Worm (Caenorhabditis elegans): ENCODE results near the gene M106.2.

The M106.2 gene

DNA sequence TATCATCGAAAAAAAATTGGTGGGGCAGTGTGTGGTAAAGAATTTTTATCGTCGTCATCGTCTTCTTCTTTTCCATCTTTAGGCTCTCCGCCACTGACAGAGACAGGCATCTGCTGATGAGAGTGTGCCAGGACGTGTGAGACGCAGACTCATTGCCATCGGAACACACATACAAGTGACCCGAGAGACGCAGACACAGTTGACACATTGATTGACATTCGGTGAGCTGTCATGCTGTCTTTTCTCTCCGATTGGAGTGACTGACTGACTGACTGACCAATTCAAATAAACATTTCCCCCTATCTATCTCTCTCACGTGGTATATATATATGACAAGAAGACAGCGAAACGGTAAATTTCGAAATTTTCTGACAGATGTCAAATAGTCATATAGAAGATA, 1.3 kb upstream of the M106.2 start (continued):
- TF ChIP-seq aly-2 (tag; optimal IDR thresholded peaks at IDR 0.05) (no peak), mep-1 (tag; optimal IDR thresholded peaks at IDR 0.05) (peak; percentile 80), ceh-20 (GFP tag; IDR thresholded peaks at IDR 0.05) (peak; percentile 96), arid-1 (GFP tag; conservative IDR thresholded peaks at IDR 0.05) (0 out of 2 replicates have a peak, but pooled peaks have one; percentile 25), lin-29 (GFP tag; IDR thresholded peaks at IDR 0.05) (no peak), snpc-4 (tag; optimal IDR thresholded peaks at IDR 0.05) (no peak), lsy-2 (tag; optimal IDR thresholded peaks at IDR 0.05) (peak in 1 of 2 experiments; percentile 81), tag-97 (GFP tag; IDR thresholded peaks at IDR 0.05) (no peak), F26F4.8 (GFP tag; conservative IDR thresholded peaks at IDR 0.05) (no peak), ZK337.2 (GFP tag; IDR thresholded peaks at IDR 0.05) (no peak), unc-62 (GFP tag; optimal IDR thresholded peaks at IDR 0.05 in 1 of 2) (peak; percentile 79 to 100), unc-62 (tag; optimal IDR thresholded peaks at IDR 0.05) (no peak), nhr-41 (GFP tag; IDR thresholded peaks at IDR 0.05) (peak; percentile 81; the same call in 1 of the 2 replicates), fkh-10 (GFP tag; optimal IDR thresholded peaks at IDR 0.05) (no peak), nhr-6 (tag; optimal IDR thresholded peaks at IDR 0.05) (peak; percentile 69), hlh-30 (tag; optimal IDR thresholded peaks at IDR 0.05; ENCODE audit: insufficient read depth) (peak; percentile 94), Y75B8A.6 (GFP tag; IDR thresholded peaks at IDR 0.05) (no peak), D1046.2 (GFP tag; IDR thresholded peaks at IDR 0.05) (0 out of 2 replicates have a peak, but pooled peaks have one; percentile 43), lin-38 (GFP tag; IDR thresholded peaks at IDR 0.05) (peak; percentile 55), fos-1 (tag; optimal IDR thresholded peaks at IDR 0.05) (no peak), nhr-11 (tag; optimal IDR thresholded peaks at IDR 0.05) (no peak), hif-1 (tag; optimal IDR thresholded peaks at IDR 0.05) (peak in 1 of 2 experiments; percentile 32), nhr-77 (tag; optimal IDR thresholded peaks at IDR 0.05) (no peak)

DNA sequence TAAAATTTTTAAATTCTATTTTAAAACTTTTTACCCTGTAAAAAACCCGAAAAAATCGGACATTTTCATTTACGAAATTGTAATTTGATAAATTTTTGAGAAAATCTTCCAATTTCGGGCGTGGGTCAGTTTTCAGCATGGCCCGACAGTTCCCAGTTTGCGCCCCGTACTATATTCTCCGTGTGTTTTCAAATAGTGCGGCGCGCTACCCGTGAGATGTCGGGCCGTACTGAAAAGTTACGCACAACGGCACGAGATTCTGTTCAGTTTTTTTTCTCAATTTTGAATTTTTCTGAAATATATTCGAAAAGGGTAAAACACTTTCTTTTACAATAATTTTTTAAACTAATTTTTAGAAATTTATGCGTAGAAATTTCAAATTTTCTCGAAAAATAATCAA, 2.7 kb downstream of the M106.2 start:
- TF ChIP-seq duxl-1 (tag; optimal IDR thresholded peaks at IDR 0.05; ENCODE audit: poor library complexity) (no peak), snpc-1.2 (GFP tag; IDR thresholded peaks at IDR 0.05) (no peak), fos-1 (tag; optimal IDR thresholded peaks at IDR 0.05) (no peak), mdt-29 (GFP tag; IDR thresholded peaks at IDR 0.05) (no peak), F10B5.3 (tag; optimal IDR thresholded peaks at IDR 0.05) (no peak), hlh-30 (tag; optimal IDR thresholded peaks at IDR 0.05; ENCODE audit: insufficient read depth) (no peak), Y5F2A.4 (GFP tag; optimal IDR thresholded peaks at IDR 0.05) (no peak), daf-8 (GFP tag; IDR thresholded peaks at IDR 0.05) (no peak), spr-1 (tag; optimal IDR thresholded peaks at IDR 0.05) (no peak)

DNA sequence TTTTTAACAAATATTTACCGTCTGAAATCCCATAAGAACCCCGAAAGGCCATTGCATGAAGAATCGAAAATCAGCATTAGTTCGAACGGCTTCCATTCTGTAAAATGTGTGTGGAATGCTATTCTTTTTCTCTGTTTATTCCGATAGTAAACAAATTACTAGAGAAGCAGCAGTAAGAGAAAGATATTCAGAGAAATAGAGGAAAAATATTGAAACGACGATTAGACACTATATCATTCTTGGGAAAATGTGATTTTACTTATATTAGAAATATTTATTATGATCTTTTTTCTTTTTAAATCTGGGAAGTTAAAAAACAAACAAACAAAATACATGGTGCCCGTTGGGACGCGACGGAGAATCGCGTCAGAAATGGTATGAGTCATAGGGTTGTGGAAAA, 6.3 kb downstream of the M106.2 start, which contains the start of gene M106.8:
Gene M106.8 (minus strand): TSS at position 101 of the 400 bp plus-strand sequence.
- no peak for TF ChIP-seq dmd-6 (GFP tag; IDR thresholded peaks at IDR 0.05)
- TF ChIP-seq aha-1 (tag), result peak; percentile 67
- no peak for TF ChIP-seq ztf-11 (tag; optimal IDR thresholded peaks at IDR 0.05)

DNA sequence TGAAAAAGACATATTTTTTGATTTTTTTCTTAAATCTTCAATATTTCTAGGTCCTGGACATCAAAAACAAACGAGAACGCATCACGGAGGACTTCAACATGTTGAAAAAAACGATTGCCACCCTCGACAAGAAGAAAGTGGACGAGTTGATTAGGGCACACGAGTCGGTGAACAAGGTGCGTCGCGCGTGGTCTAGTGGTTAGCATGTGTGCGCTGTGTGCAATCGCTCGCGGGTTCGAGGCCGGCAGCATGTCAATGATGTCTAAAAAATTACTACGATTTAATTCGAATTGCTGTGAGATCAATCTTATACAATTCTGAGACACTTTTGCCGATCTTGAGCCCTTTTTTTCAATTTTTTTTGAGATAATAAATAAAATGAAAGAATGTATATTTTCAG, 9.7 kb downstream of the M106.2 start:
- TF ChIP-seq nhr-48 (tag; optimal IDR thresholded peaks at IDR 0.05), result peak; percentile 55
- peak; percentile 9 for TF ChIP-seq ztf-11 (tag; optimal IDR thresholded peaks at IDR 0.05)
- peak; percentile 79 to 83; a peak in 3 of 4 replicates for TF ChIP-seq madf-5 (GFP tag; IDR thresholded peaks at IDR 0.05)
- peak; percentile 78 for TF ChIP-seq snpc-1.2 (GFP tag; IDR thresholded peaks at IDR 0.05)
- TF ChIP-seq unc-39 (tag; optimal IDR thresholded peaks at IDR 0.05), result no peak
- no peak for TF ChIP-seq zag-1 (tag; optimal IDR thresholded peaks at IDR 0.05)
- peak; percentile 16 for TF ChIP-seq nhr-10 (tag; optimal IDR thresholded peaks at IDR 0.05)
- TF ChIP-seq daf-19 (GFP tag; conservative IDR thresholded peaks at IDR 0.05), result no peak
- TF ChIP-seq pha-4 (GFP tag; IDR thresholded peaks at IDR 0.05), result peak; percentile 95
- no peak for TF ChIP-seq pha-4 (tag; optimal IDR thresholded peaks at IDR 0.05)
- TF ChIP-seq dmd-8 (GFP tag; IDR thresholded peaks at IDR 0.05), result peak; percentile 96
- TF ChIP-seq Y75B8A.6 (GFP tag; IDR thresholded peaks at IDR 0.05), result 0 out of 2 replicates have a peak, but pooled peaks have one; percentile 60
- no peak for TF ChIP-seq ZK546.5 (tag; optimal IDR thresholded peaks at IDR 0.05)
- no peak for TF ChIP-seq ceh-62 (tag; optimal IDR thresholded peaks at IDR 0.05)
- TF ChIP-seq nhr-102 (tag; optimal IDR thresholded peaks at IDR 0.05), result peak; percentile 84
- TF ChIP-seq ama-1 (optimal IDR thresholded peaks at IDR 0.05), result peak; percentile 22
- TF ChIP-seq R02D3.7 (tag; optimal IDR thresholded peaks at IDR 0.05), result peak; percentile 18
- TF ChIP-seq spr-3 (GFP tag; optimal IDR thresholded peaks at IDR 0.05), result peak; percentile 77
- no peak for TF ChIP-seq skn-1 (tag; optimal IDR thresholded peaks at IDR 0.05)
- no peak for TF ChIP-seq daf-8 (GFP tag; IDR thresholded peaks at IDR 0.05)
